Worm (Caenorhabditis elegans) whole organism, L3 larva: ENCODE results near the gene ugt-20.
"Not testable (repeated sequence)": the region's sequence is repeated elsewhere in the genome, so short reads cannot be mapped to it uniquely, and the experiment has no call there.

Experiments used
- R02D3.7 ChIP-seq: fragments of 150-350 bp; optimal IDR thresholded peaks from 2 replicates; lab custom pipeline; 2014; ENCODE audit warnings: missing biosample characterization, missing genetic modification characterization
- elt-3 ChIP-seq, 3 experiments: fragments of 150-350 bp in 1 of 3; sonication (generic microtip) in 2 of 3; optimal IDR thresholded peaks; 2 replicates in 2 of 3; 4 replicates in 1 of 3; lab custom pipeline; 2014 to 2017; ENCODE audit warnings: missing biosample characterization in 3 of 3, missing genetic modification characterization in 3 of 3
- jun-1 ChIP-seq: fragments of 150-350 bp; optimal IDR thresholded peaks from 2 replicates; lab custom pipeline; 2014; ENCODE audit warnings: missing biosample characterization, missing genetic modification reagents, missing genetic modification characterization
- nfya-1 ChIP-seq: sonication (generic microtip); optimal IDR thresholded peaks from 2 replicates; lab custom pipeline; 2017; ENCODE audit warnings: missing genetic modification characterization, mild to moderate bottlenecking, missing compliant biosample characterization, antibody characterized with exemption, moderate library complexity; ENCODE audit not compliant: insufficient read depth
- nhr-237 ChIP-seq: fragments of 150-350 bp; optimal IDR thresholded peaks from 2 replicates; lab custom pipeline; 2014; ENCODE audit warnings: missing biosample characterization, missing genetic modification characterization
- sea-2 ChIP-seq: fragments of 150-350 bp; sonication (generic microtip); optimal IDR thresholded peaks from 4 replicates; lab custom pipeline; 2014; ENCODE audit warnings: missing biosample characterization, missing genetic modification reagents, missing genetic modification characterization
- snpc-4 ChIP-seq: fragments of 150-350 bp; optimal IDR thresholded peaks from 2 replicates; lab custom pipeline; 2014; ENCODE audit warnings: missing biosample characterization, missing genetic modification characterization
- unc-39 ChIP-seq: sonication (generic microtip); optimal IDR thresholded peaks from 4 replicates; lab custom pipeline; 2017; ENCODE audit warnings: missing biosample characterization, missing genetic modification characterization

- not testable (repeated sequence) for TF ChIP-seq sea-2 (GFP tag; lab: Kevin White, UChicago); elt-3 (tag; optimal IDR thresholded peaks at IDR 0.05; lab: Kevin White, UChicago); snpc-4 (tag; lab: Kevin White, UChicago); R02D3.7 (tag; lab: Kevin White, UChicago); nhr-237 (tag; lab: Kevin White, UChicago); nfya-1 (tag; lab: Kevin White, UChicago); jun-1 (tag; lab: Kevin White, UChicago); unc-39
Measured at ce11 chrIV:6033539-6033938, 49.9 kb downstream of the ugt-20 start, which contains the start of gene pqn-22.
